Fruit fly (Drosophila melanogaster): ENCODE data around the gene CG33722.

dm6 chr3R:8264302-8265080, 20.6 kb downstream of the CG33722 start, which contains the start of the genes RPA1 and Mcm2:
- TF ChIP-seq CG2889 (GFP tag; IDR thresholded peaks at IDR 0.05) (peak; percentile 73; the same call in 2 of the 3 replicates), kay (GFP tag; optimal IDR thresholded peaks at IDR 0.05) (peak; percentile 47), CG12071 (GFP tag; optimal IDR thresholded peaks at IDR 0.05) (no peak), CG13424 (tag; optimal IDR thresholded peaks at IDR 0.05) (peak; percentile 85), CG8388 (GFP tag; optimal IDR thresholded peaks at IDR 0.05) (peak; percentile 66), Xbp1 (GFP tag; optimal IDR thresholded peaks at IDR 0.05) (peak; percentile 88)
